Fruit fly (Drosophila melanogaster): ENCODE results near the gene eIF5B.
A peak's percentile ranks its signal among the peaks of the same experiment; 100 is the strongest.

eIF5B gene

dm6 chr3L:3452684-3453083, 8.1 kb downstream of the eIF5B start:
- TF ChIP-seq CG15479 (GFP tag; optimal IDR thresholded peaks at IDR 0.05) (peak; percentile 25), tll (GFP tag; optimal IDR thresholded peaks at IDR 0.05) (peak; percentile 11 to 26), Vsx1 (GFP tag; optimal IDR thresholded peaks at IDR 0.05) (no peak), sens (GFP tag) (peak; percentile 54), ci (GFP tag; IDR thresholded peaks at IDR 0.05) (0 out of 3 replicates have a peak, but pooled peaks have one; percentile 35), Sry-β (GFP tag; optimal IDR thresholded peaks at IDR 0.05) (peak; percentile 9), Dfd (GFP tag; optimal IDR thresholded peaks at IDR 0.05) (no peak)

DNA sequence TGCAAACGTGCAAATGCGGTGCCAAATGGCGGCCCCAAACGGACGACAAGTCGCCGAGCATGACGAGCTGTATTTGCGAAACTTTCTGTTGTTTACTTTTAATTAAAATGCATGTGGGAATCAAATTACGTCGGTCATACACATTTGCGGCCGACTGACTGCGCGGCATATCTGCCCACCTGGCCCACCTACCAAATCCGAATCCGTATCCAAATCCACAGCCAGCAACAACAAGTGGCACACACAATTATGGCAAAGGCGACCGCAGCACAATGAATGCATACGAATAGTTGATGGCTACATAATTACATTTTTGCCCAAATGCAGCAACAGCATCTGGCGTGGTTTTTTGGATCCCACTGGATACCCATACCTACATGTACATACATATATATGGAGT, 9.0 kb downstream of the eIF5B start:
- TF ChIP-seq Hand (GFP tag; optimal IDR thresholded peaks at IDR 0.05) = no peak
- no peak for TF ChIP-seq CG31441 (GFP tag; IDR thresholded peaks at IDR 0.05)
- TF ChIP-seq ato (GFP tag; IDR thresholded peaks at IDR 0.05; ENCODE audit: partially characterized antibody) = no peak
- 0 out of 3 replicates have a peak, but pooled peaks have one; percentile 18 for TF ChIP-seq CG11560 (tag; IDR thresholded peaks at IDR 0.05)
- TF ChIP-seq Med (GFP tag) = peak; percentile 62
- no peak for TF ChIP-seq en (GFP tag; optimal IDR thresholded peaks at IDR 0.05)
- TF ChIP-seq CG8478 (optimal IDR thresholded peaks at IDR 0.05) = no peak
- TF ChIP-seq Gsc (GFP tag; IDR thresholded peaks at IDR 0.05) = no peak
- no peak for TF ChIP-seq ATbp (GFP tag; optimal IDR thresholded peaks at IDR 0.05)
- no peak for TF ChIP-seq BtbVII (GFP tag; optimal IDR thresholded peaks at IDR 0.05)
- 0 out of 2 replicates have a peak, but pooled peaks have one; percentile 19 for TF ChIP-seq MBD-R2 (GFP tag; IDR thresholded peaks at IDR 0.05)
- no peak for TF ChIP-seq CG3065 (GFP tag; optimal IDR thresholded peaks at IDR 0.05)
- TF ChIP-seq sim (GFP tag; IDR thresholded peaks at IDR 0.05) = no peak
- no peak for TF ChIP-seq pum (GFP tag; optimal IDR thresholded peaks at IDR 0.05)
- TF ChIP-seq klu (GFP tag; IDR thresholded peaks at IDR 0.05) = 0 out of 2 replicates have a peak, but pooled peaks have one; percentile 10
- no peak for TF ChIP-seq CG8089 (GFP tag; optimal IDR thresholded peaks at IDR 0.05)
- TF ChIP-seq CG10431 (GFP tag; optimal IDR thresholded peaks at IDR 0.05) = no peak
- no peak for TF ChIP-seq CG13775 (GFP tag; optimal IDR thresholded peaks at IDR 0.05)
- TF ChIP-seq CG42726 (GFP tag; IDR thresholded peaks at IDR 0.05; ENCODE audit: partially characterized antibody) = no peak
- TF ChIP-seq Ets65A (GFP tag) = peak; percentile 62
- no peak for TF ChIP-seq abd-A (tag; optimal IDR thresholded peaks at IDR 0.05)
- TF ChIP-seq CG1233 (GFP tag; optimal IDR thresholded peaks at IDR 0.05) = no peak

- TF ChIP-seq Deaf1 (tag; optimal IDR thresholded peaks at IDR 0.05) (peak; percentile 5), stc (GFP tag; IDR thresholded peaks at IDR 0.05) (no peak), CG7786 (GFP tag; optimal IDR thresholded peaks at IDR 0.05) (peak; percentile 41), CG34376 (GFP tag; optimal IDR thresholded peaks at IDR 0.05) (no peak), Oli (tag; optimal IDR thresholded peaks at IDR 0.05) (peak; percentile 43), CG17568 (GFP tag; optimal IDR thresholded peaks at IDR 0.05) (peak; percentile 37), row (GFP tag; IDR thresholded peaks at IDR 0.05) (peak; percentile 71), HLH3B (GFP tag; IDR thresholded peaks at IDR 0.05) (no peak), CoRest (tag; optimal IDR thresholded peaks at IDR 0.05) (peak; percentile 63), wek (GFP tag; optimal IDR thresholded peaks at IDR 0.05) (no peak), vfl (GFP tag; optimal IDR thresholded peaks at IDR 0.05) (no peak), gce (GFP tag; IDR thresholded peaks at IDR 0.05) (no peak), psq (GFP tag; optimal IDR thresholded peaks at IDR 0.05) (no peak), Atf3 (GFP tag; optimal IDR thresholded peaks at IDR 0.05) (peak; percentile 14), CG7987 (GFP tag; optimal IDR thresholded peaks at IDR 0.05) (no peak), sug (tag; optimal IDR thresholded peaks at IDR 0.05) (no peak), Bdp1 (GFP tag; optimal IDR thresholded peaks at IDR 0.05) (peak; percentile 12), dysf (GFP tag; IDR thresholded peaks at IDR 0.05) (peak; percentile 44; the same call in 1 of the 3 replicates), ato (GFP tag; IDR thresholded peaks at IDR 0.05; ENCODE audit: partially characterized antibody) (no peak), CG1792 (GFP tag; optimal IDR thresholded peaks at IDR 0.05) (no peak), z (GFP tag; IDR thresholded peaks at IDR 0.05) (0 out of 3 replicates have a peak, but pooled peaks have one; percentile 29), CG3281 (GFP tag; optimal IDR thresholded peaks at IDR 0.05) (peak; percentile 16)
These were observed 10.4 kb downstream of the eIF5B start for dm6 chr3L:3450410-3450809.
